Worm (Caenorhabditis elegans) whole organism, early embryonic: Measurements from ENCODE around the gene Y73B6BL.27.

ENCODE experiments used
- B0310.2 ChIP-seq: sonication (generic microtip); optimal IDR thresholded peaks from 2 replicates; lab custom pipeline; 2016; ENCODE audit warnings: mild to moderate bottlenecking, missing genetic modification characterization, missing compliant biosample characterization
- scrt-1 ChIP-seq: fragments of 200-800 bp; sonication (Bioruptor generic); IDR thresholded peaks from 2 replicates; pipeline ENCODE4 v1.3.6; 2022; ENCODE audit warnings: missing genetic modification characterization, missing compliant biosample characterization
- tbx-11 ChIP-seq: fragments of 200-800 bp; sonication (Bioruptor generic); IDR thresholded peaks from 2 replicates; pipeline ENCODE4 v1.3.6; 2022; ENCODE audit warnings: missing genetic modification characterization, missing compliant biosample characterization
- tbx-37 ChIP-seq: fragments of 200-800 bp; sonication (Bioruptor generic); conservative IDR thresholded peaks from 2 replicates; pipeline ENCODE4 v1.3.6; 2022; ENCODE audit warnings: missing genetic modification reagents, missing genetic modification characterization, missing compliant biosample characterization

DNA sequence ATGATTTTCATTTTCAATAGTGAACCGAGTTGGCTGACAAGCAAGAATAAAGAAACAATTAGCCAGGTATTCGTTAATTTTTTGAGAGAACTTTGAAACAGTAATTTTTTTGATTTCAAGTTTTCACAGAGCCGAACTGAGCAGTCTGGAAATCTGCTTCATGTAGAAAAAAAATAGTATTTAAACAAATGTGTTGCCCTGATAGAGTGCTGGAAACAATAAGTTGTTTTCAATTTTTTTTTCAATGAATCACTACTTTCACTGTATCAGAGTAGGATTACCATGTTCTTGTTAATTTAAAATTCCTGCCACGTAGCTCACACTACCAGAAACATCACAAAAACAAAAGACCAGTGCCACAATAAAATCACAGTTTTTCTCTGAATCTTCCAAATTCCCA lies 27.4 kb upstream of the Y73B6BL.27 start:
- TF ChIP-seq B0310.2 (tag; lab: Kevin White, UChicago) (no peak), scrt-1 (no peak), tbx-37 (no peak), tbx-11 (GFP tag; lab: Robert Waterston, UW) (no peak)
